Worm (Caenorhabditis elegans) whole organism, L3 larva: ENCODE measurements around the gene str-112.

Experiments used
- ama-1 ChIP-seq: fragments of 150-350 bp; optimal IDR thresholded peaks from 2 replicates; lab custom pipeline; 2018
- egl-27 ChIP-seq: sonication (generic microtip); optimal IDR thresholded peaks from 4 replicates; lab custom pipeline; 2017; ENCODE audit warnings: missing biosample characterization, missing genetic modification reagents, missing genetic modification characterization
- lin-39 ChIP-seq: fragments of 150-350 bp; optimal IDR thresholded peaks from 2 replicates; lab custom pipeline; 2018; ENCODE audit warnings: missing biosample characterization, missing genetic modification reagents, missing genetic modification characterization
- nhr-28 ChIP-seq: fragments of 150-350 bp; optimal IDR thresholded peaks from 2 replicates; lab custom pipeline; 2014; ENCODE audit warnings: missing biosample characterization, missing genetic modification characterization
- nhr-76 ChIP-seq: fragments of 150-350 bp; sonication (generic microtip); optimal IDR thresholded peaks from 5 replicates; lab custom pipeline; 2014; ENCODE audit warnings: missing biosample characterization, missing genetic modification characterization
- pha-4 ChIP-seq: fragments of 150-350 bp; optimal IDR thresholded peaks from 2 replicates; lab custom pipeline; 2014; ENCODE audit warnings: missing biosample characterization, missing genetic modification reagents, missing genetic modification characterization
- pqm-1 ChIP-seq: fragments of 150-350 bp; optimal IDR thresholded peaks from 2 replicates; lab custom pipeline; 2017; ENCODE audit warnings: missing biosample characterization, missing genetic modification characterization, inconsistent platforms
- snpc-4 ChIP-seq: fragments of 150-350 bp; optimal IDR thresholded peaks from 2 replicates; lab custom pipeline; 2014; ENCODE audit warnings: missing biosample characterization, missing genetic modification characterization
- tbx-2 ChIP-seq: sonication (generic microtip); optimal IDR thresholded peaks from 2 replicates; lab custom pipeline; 2016; ENCODE audit warnings: mild to moderate bottlenecking, missing genetic modification characterization, missing compliant biosample characterization
- unc-62 ChIP-seq: fragments of 150-350 bp; sonication (generic microtip); optimal IDR thresholded peaks from 4 replicates; lab custom pipeline; 2014; ENCODE audit warnings: missing biosample characterization, missing genetic modification reagents, missing genetic modification characterization
- zag-1 ChIP-seq: fragments of 150-350 bp; optimal IDR thresholded peaks from 2 replicates; lab custom pipeline; 2014; ENCODE audit warnings: missing biosample characterization, missing genetic modification characterization
- ztf-11 ChIP-seq: fragments of 150-350 bp; optimal IDR thresholded peaks from 2 replicates; lab custom pipeline; 2014; ENCODE audit warnings: missing biosample characterization, missing genetic modification characterization
- ztf-4 ChIP-seq: fragments of 150-350 bp; optimal IDR thresholded peaks from 2 replicates; lab custom pipeline; 2014; ENCODE audit warnings: missing biosample characterization, missing genetic modification characterization

- TF ChIP-seq snpc-4 (tag; lab: Kevin White, UChicago) (no peak), nhr-76 (tag; lab: Kevin White, UChicago) (no peak), tbx-2 (no peak), lin-39 (no peak), ztf-11 (tag; lab: Kevin White, UChicago) (no peak), nhr-28 (tag; lab: Kevin White, UChicago) (no peak), pha-4 (tag; lab: Kevin White, UChicago) (no peak), pqm-1 (tag; lab: Kevin White, UChicago) (peak; percentile 7), zag-1 (tag; lab: Kevin White, UChicago) (no peak), ama-1 (no peak), unc-62 (no peak), ztf-4 (tag; lab: Kevin White, UChicago) (no peak), egl-27 (tag; lab: Kevin White, UChicago) (no peak)
Measured at ce11 chrV:7140368-7140767, 2.1 kb upstream of the str-112 start.
